Worm (Caenorhabditis elegans) whole organism, young adult: Measurements from ENCODE around the gene sbt-1.

Source experiments
- B0019.2 ChIP-seq: fragments of 200-800 bp; sonication (Bioruptor generic); conservative IDR thresholded peaks from 2 replicates; pipeline ENCODE4 v1.3.6; 2022; ENCODE audit warnings: missing genetic modification reagents, missing genetic modification characterization, missing compliant biosample characterization
- B0336.3 ChIP-seq: fragments of 200-800 bp; sonication (Bioruptor generic); IDR thresholded peaks from 2 replicates; pipeline ENCODE4 v1.3.6; 2022; ENCODE audit warnings: missing genetic modification characterization, missing compliant biosample characterization
- D2030.7 ChIP-seq: fragments of 200-800 bp; sonication (Bioruptor generic); IDR thresholded peaks from 2 replicates; pipeline ENCODE4 v1.3.6; 2022; ENCODE audit warnings: missing genetic modification reagents, missing genetic modification characterization, missing compliant biosample characterization
- F23B12.7 ChIP-seq: sonication (generic microtip); optimal IDR thresholded peaks from 2 replicates; lab custom pipeline; 2017; ENCODE audit warnings: missing genetic modification characterization, mild to moderate bottlenecking, missing compliant biosample characterization, antibody characterized with exemption, moderate library complexity; ENCODE audit not compliant: insufficient read depth
- K11D2.4 ChIP-seq: fragments of 200-800 bp; sonication (Bioruptor generic); IDR thresholded peaks from 2 replicates; pipeline ENCODE4 v1.3.6; 2022; ENCODE audit warnings: missing genetic modification reagents, missing genetic modification characterization, missing compliant biosample characterization
- K12H6.12 ChIP-seq: fragments of 200-800 bp; sonication (Bioruptor generic); optimal IDR thresholded peaks from 2 replicates; lab custom pipeline; 2018; ENCODE audit warnings: mild to moderate bottlenecking, missing genetic modification characterization, missing compliant biosample characterization
- T26A5.8 ChIP-seq: sonication (generic microtip); optimal IDR thresholded peaks from 2 replicates; lab custom pipeline; 2016; ENCODE audit warnings: missing genetic modification characterization, missing compliant biosample characterization
- Y53F4B.3 ChIP-seq: fragments of 200-800 bp; sonication (Bioruptor generic); IDR thresholded peaks from 2 replicates; pipeline ENCODE4 v1.3.6; 2022; ENCODE audit warnings: missing genetic modification reagents, missing genetic modification characterization, missing compliant biosample characterization
- Y67H2A.10 ChIP-seq: fragments of 200-800 bp; sonication (Bioruptor generic); conservative IDR thresholded peaks from 2 replicates; pipeline ENCODE4 v1.3.6; 2022; ENCODE audit warnings: missing genetic modification reagents, missing genetic modification characterization, missing compliant biosample characterization
- ama-1 ChIP-seq, 3 experiments: fragments of 150-350 bp in 1 of 3; sonication (generic microtip) in 2 of 3; optimal IDR thresholded peaks; 2 replicates each; lab custom pipeline; 2014 to 2018; ENCODE audit warnings: missing biosample characterization in 2 of 3, missing genetic modification characterization in 2 of 3, missing genetic modification reagents in 2 of 3
- aptf-3 ChIP-seq: fragments of 200-800 bp; sonication (Bioruptor generic); IDR thresholded peaks from 2 replicates; pipeline ENCODE4 v1.3.6; 2022; ENCODE audit warnings: missing genetic modification characterization, missing compliant biosample characterization
- athp-1 ChIP-seq: sonication (generic microtip); optimal IDR thresholded peaks from 2 replicates; lab custom pipeline; 2017; ENCODE audit warnings: mild to moderate bottlenecking, missing genetic modification characterization, missing compliant biosample characterization
- cebp-1 ChIP-seq, 2 experiments: fragments of 200-800 bp in 1 of 2; sonication (Bioruptor generic) in 1 of 2; sonication (generic microtip) in 1 of 2; IDR thresholded peaks in 1 of 2; optimal IDR thresholded peaks in 1 of 2; 2 replicates each; pipeline versions ENCODE4 v1.3.6 to Lab custom; 2017 to 2022; ENCODE audit warnings: missing compliant biosample characterization in 2 of 2, missing genetic modification characterization in 2 of 2, mild to moderate bottlenecking in 1 of 2, missing genetic modification reagents in 1 of 2, moderate library complexity in 1 of 2
- cebp-2 ChIP-seq: fragments of 200-800 bp; sonication (Bioruptor generic); IDR thresholded peaks from 2 replicates; pipeline ENCODE4 v1.3.6; 2022; ENCODE audit warnings: missing genetic modification characterization, missing compliant biosample characterization
- ceh-100 ChIP-seq: fragments of 200-800 bp; sonication (Bioruptor generic); IDR thresholded peaks from 2 replicates; pipeline ENCODE4 v1.3.6; 2022; ENCODE audit warnings: missing genetic modification reagents, missing genetic modification characterization, missing compliant biosample characterization
- ceh-91 ChIP-seq: fragments of 200-800 bp; sonication (Bioruptor generic); IDR thresholded peaks from 2 replicates; pipeline ENCODE4 v1.3.6; 2022; ENCODE audit warnings: missing genetic modification reagents, missing genetic modification characterization, missing compliant biosample characterization
- dpl-1 ChIP-seq: fragments of 150-350 bp; optimal IDR thresholded peaks from 2 replicates; lab custom pipeline; 2014; ENCODE audit warnings: missing biosample characterization, missing genetic modification reagents, missing genetic modification characterization
- egl-18 ChIP-seq: fragments of 200-800 bp; sonication (Bioruptor generic); IDR thresholded peaks from 2 replicates; pipeline ENCODE4 v1.3.6; 2022; ENCODE audit warnings: missing genetic modification reagents, missing genetic modification characterization, missing compliant biosample characterization
- ekl-4 ChIP-seq: fragments of 200-800 bp; sonication (Bioruptor generic); IDR thresholded peaks from 2 replicates; pipeline ENCODE4 v1.3.6; 2022; ENCODE audit warnings: missing genetic modification reagents, missing genetic modification characterization, missing compliant biosample characterization
- ets-4 ChIP-seq: fragments of 200-800 bp; sonication (Bioruptor generic); optimal IDR thresholded peaks from 2 replicates; lab custom pipeline; 2018; ENCODE audit warnings: mild to moderate bottlenecking, missing genetic modification characterization, missing compliant biosample characterization
- fkh-3 ChIP-seq: sonication (generic microtip); optimal IDR thresholded peaks from 2 replicates; lab custom pipeline; 2016; ENCODE audit warnings: mild to moderate bottlenecking, missing genetic modification characterization, missing compliant biosample characterization
- gei-17 ChIP-seq: fragments of 200-800 bp; sonication (Bioruptor generic); optimal IDR thresholded peaks from 2 replicates; lab custom pipeline; 2018; ENCODE audit warnings: mild to moderate bottlenecking, missing genetic modification characterization, missing compliant biosample characterization
- hlh-12 ChIP-seq: sonication (generic microtip); optimal IDR thresholded peaks from 2 replicates; lab custom pipeline; 2016; ENCODE audit warnings: missing genetic modification characterization, missing compliant biosample characterization
- hmg-1.2 ChIP-seq: fragments of 200-800 bp; sonication (Bioruptor generic); IDR thresholded peaks from 2 replicates; pipeline ENCODE4 v1.3.6; 2022; ENCODE audit warnings: missing genetic modification reagents, missing genetic modification characterization, missing compliant biosample characterization
- hrde-1 ChIP-seq: sonication (generic microtip); optimal IDR thresholded peaks from 2 replicates; lab custom pipeline; 2016; ENCODE audit warnings: missing genetic modification characterization, mild to moderate bottlenecking, missing compliant biosample characterization, moderate library complexity, missing genotype, missing genetic modification reagents, borderline replicate concordance
- hsf-1 ChIP-seq: fragments of 200-800 bp; sonication (Bioruptor generic); IDR thresholded peaks from 2 replicates; pipeline ENCODE4 v1.3.6; 2022; ENCODE audit warnings: missing genetic modification reagents, missing genetic modification characterization, missing compliant biosample characterization
- lag-1 ChIP-seq: fragments of 200-800 bp; sonication (Bioruptor generic); IDR thresholded peaks from 2 replicates; pipeline ENCODE4 v1.3.6; 2022; ENCODE audit warnings: missing genetic modification reagents, missing genetic modification characterization, missing compliant biosample characterization
- lsy-27 ChIP-seq: sonication (generic microtip); optimal IDR thresholded peaks from 2 replicates; lab custom pipeline; 2017; ENCODE audit warnings: missing genetic modification characterization, mild to moderate bottlenecking, missing compliant biosample characterization, antibody characterized with exemption, missing genotype, borderline replicate concordance; ENCODE audit not compliant: insufficient read depth
- madf-6 ChIP-seq: fragments of 200-800 bp; sonication (Bioruptor generic); IDR thresholded peaks from 2 replicates; pipeline ENCODE4 v1.3.6; 2022; ENCODE audit warnings: missing genetic modification reagents, missing genetic modification characterization, missing compliant biosample characterization
- madf-8 ChIP-seq: fragments of 200-800 bp; sonication (Bioruptor generic); conservative IDR thresholded peaks from 2 replicates; pipeline ENCODE4 v1.3.6; 2022; ENCODE audit warnings: missing genetic modification reagents, missing genetic modification characterization, missing compliant biosample characterization
- mel-28 ChIP-seq: sonication (generic microtip); optimal IDR thresholded peaks from 2 replicates; lab custom pipeline; 2016; ENCODE audit warnings: borderline replicate concordance, mild to moderate bottlenecking, missing genetic modification characterization, missing compliant biosample characterization
- mes-4 ChIP-seq: sonication (generic microtip); optimal IDR thresholded peaks from 2 replicates; lab custom pipeline; 2016; ENCODE audit warnings: missing genotype, missing genetic modification characterization, missing compliant biosample characterization
- nfya-2 ChIP-seq: fragments of 200-800 bp; sonication (Bioruptor generic); IDR thresholded peaks from 2 replicates; pipeline ENCODE4 v1.3.6; 2022; ENCODE audit warnings: missing genetic modification reagents, missing genetic modification characterization, missing compliant biosample characterization
- rec-8 ChIP-seq, 2 experiments: sonication (generic microtip); optimal IDR thresholded peaks; 2 replicates each; lab custom pipeline; 2016; ENCODE audit warnings: mild to moderate bottlenecking in 2 of 2, missing genetic modification characterization in 2 of 2, missing genetic modification reagents in 2 of 2, missing genotype in 2 of 2, missing biosample characterization in 1 of 2, missing compliant biosample characterization in 1 of 2, moderate library complexity in 1 of 2
- repo-1 ChIP-seq: sonication (generic microtip); optimal IDR thresholded peaks from 2 replicates; lab custom pipeline; 2017; ENCODE audit warnings: mild to moderate bottlenecking, missing genetic modification characterization, missing compliant biosample characterization
- sdz-38 ChIP-seq: sonication (generic microtip); optimal IDR thresholded peaks from 2 replicates; lab custom pipeline; 2016; ENCODE audit warnings: missing genotype, missing genetic modification characterization, missing compliant biosample characterization
- snpc-1.1 ChIP-seq: sonication (generic microtip); optimal IDR thresholded peaks from 2 replicates; lab custom pipeline; 2017; ENCODE audit warnings: missing genetic modification characterization, mild to moderate bottlenecking, missing compliant biosample characterization, antibody characterized with exemption, moderate library complexity, missing genotype, missing genetic modification reagents; ENCODE audit not compliant: insufficient read depth
- snpc-1.3 ChIP-seq: sonication (generic microtip); optimal IDR thresholded peaks from 2 replicates; lab custom pipeline; 2017; ENCODE audit warnings: missing genetic modification characterization, mild to moderate bottlenecking, missing compliant biosample characterization, antibody characterized with exemption, moderate library complexity, missing genotype, missing genetic modification reagents; ENCODE audit not compliant: insufficient read depth
- snpc-3.4 ChIP-seq: sonication (generic microtip); optimal IDR thresholded peaks from 2 replicates; lab custom pipeline; 2017; ENCODE audit warnings: missing genetic modification characterization, mild to moderate bottlenecking, missing compliant biosample characterization, antibody characterized with exemption, moderate library complexity, missing genotype, missing genetic modification reagents
- tbp1 ChIP-seq: fragments of 200-800 bp; sonication (Bioruptor generic); optimal IDR thresholded peaks from 2 replicates; lab custom pipeline; 2018; ENCODE audit warnings: mild to moderate bottlenecking, missing genetic modification characterization, missing compliant biosample characterization
- tlf-1 ChIP-seq: fragments of 200-800 bp; sonication (Bioruptor generic); optimal IDR thresholded peaks from 2 replicates; lab custom pipeline; 2018; ENCODE audit warnings: mild to moderate bottlenecking, missing genetic modification characterization, missing compliant biosample characterization
- unc-130 ChIP-seq: sonication (generic microtip); optimal IDR thresholded peaks from 2 replicates; lab custom pipeline; 2016; ENCODE audit warnings: missing genetic modification reagents, missing genetic modification characterization, missing compliant biosample characterization
- unc-62 ChIP-seq: fragments of 150-350 bp; optimal IDR thresholded peaks from 2 replicates; lab custom pipeline; 2014; ENCODE audit warnings: missing biosample characterization, missing genetic modification reagents, missing genetic modification characterization

The sbt-1 gene

ce11 chrV:20845524-20846208, 17.0 kb upstream of the sbt-1 start, which contains the start of the genes F31D4.2 and fkb-6 (continued):
- TF ChIP-seq Y53F4B.3 (GFP tag; lab: Robert Waterston, UW), result no peak
- TF ChIP-seq madf-8, result peak; percentile 14; the same call in 1 of the 2 replicates
- peak; percentile 58 for TF ChIP-seq tbp1 (GFP tag; lab: Kevin White, UChicago)
- TF ChIP-seq athp-1, result peak; percentile 26
- TF ChIP-seq hmg-1.2 (GFP tag; lab: Robert Waterston, UW), result peak; percentile 50
- TF ChIP-seq madf-6 (GFP tag; lab: Robert Waterston, UW), result peak; percentile 72
- TF ChIP-seq fkh-3 (tag; lab: Kevin White, UChicago), result no peak
- TF ChIP-seq B0336.3, result 0 out of 2 replicates have a peak, but pooled peaks have one; percentile 23
- TF ChIP-seq cebp-1 (GFP tag; IDR thresholded peaks at IDR 0.05; lab: Robert Waterston, UW), result no peak
- peak; percentile 59 for TF ChIP-seq cebp-1 (tag; optimal IDR thresholded peaks at IDR 0.05; lab: Kevin White, UChicago)
- TF ChIP-seq Y67H2A.10 (GFP tag; lab: Robert Waterston, UW), result no peak
- TF ChIP-seq T26A5.8 (tag; lab: Kevin White, UChicago), result no peak
- TF ChIP-seq hsf-1 (GFP tag; lab: Robert Waterston, UW), result peak; percentile 97
- TF ChIP-seq hrde-1 (tag; lab: Kevin White, UChicago), result no peak
- TF ChIP-seq ekl-4 (GFP tag; lab: Robert Waterston, UW), result peak; percentile 53; the same call in 1 of the 2 replicates
- TF ChIP-seq, all 124 proteins: peak for 38

ce11 chrV:20841484-20841883, 12.8 kb upstream of the sbt-1 start:
- TF ChIP-seq rec-8 (tag; optimal IDR thresholded peaks at IDR 0.05; lab: Kevin White, UChicago) (no peak), Y67H2A.10 (GFP tag; lab: Robert Waterston, UW) (no peak), lag-1 (GFP tag; lab: Robert Waterston, UW) (no peak), dpl-1 (GFP tag; lab: Kevin White, UChicago) (no peak), cebp-2 (no peak), repo-1 (tag; lab: Kevin White, UChicago) (no peak), ceh-100 (no peak), mel-28 (tag; lab: Kevin White, UChicago) (no peak), lsy-27 (tag; lab: Kevin White, UChicago) (no peak), mes-4 (tag; lab: Kevin White, UChicago) (no peak), unc-130 (peak; percentile 2), ets-4 (GFP tag; lab: Kevin White, UChicago) (no peak), F23B12.7 (no peak), gei-17 (GFP tag; lab: Kevin White, UChicago) (no peak), hsf-1 (GFP tag; lab: Robert Waterston, UW) (peak; percentile 58; the same call in 1 of the 2 replicates), ceh-91 (GFP tag; lab: Robert Waterston, UW) (no peak), B0336.3 (peak; percentile 27; the same call in 1 of the 2 replicates), snpc-1.1 (no peak), sdz-38 (no peak), K11D2.4 (no peak), tbp1 (GFP tag; lab: Kevin White, UChicago) (no peak), aptf-3 (GFP tag; lab: Robert Waterston, UW) (no peak), snpc-3.4 (tag; lab: Kevin White, UChicago) (no peak), hlh-12 (tag; lab: Kevin White, UChicago) (no peak), B0019.2 (GFP tag; lab: Robert Waterston, UW) (no peak), unc-62 (no peak), fkh-3 (tag; lab: Kevin White, UChicago) (no peak), nfya-2 (GFP tag; lab: Robert Waterston, UW) (no peak), D2030.7 (GFP tag; lab: Robert Waterston, UW) (no peak), cebp-1 (GFP tag; IDR thresholded peaks at IDR 0.05; lab: Robert Waterston, UW) (no peak), cebp-1 (tag; optimal IDR thresholded peaks at IDR 0.05; lab: Kevin White, UChicago) (no peak), ama-1 (optimal IDR thresholded peaks at IDR 0.05; lab: Kevin White, UChicago) (no peak), ama-1 (GFP tag; optimal IDR thresholded peaks at IDR 0.05; lab: Kevin White, UChicago) (peak in 1 of 2 experiments; percentile 47), K12H6.12 (tag; lab: Kevin White, UChicago) (no peak), egl-18 (GFP tag; lab: Robert Waterston, UW) (no peak), tlf-1 (GFP tag; lab: Kevin White, UChicago) (no peak), snpc-1.3 (no peak)
